Fruit fly (Drosophila melanogaster) whole organism, embryonic: Measurements from ENCODE around the gene Cenp-C.

Experiments used
- Aef1 ChIP-seq: fragments of 200-800 bp; sonication (Bioruptor generic); IDR thresholded peaks from 3 replicates; pipeline ENCODE4 v1.3.6; 2022; ENCODE audit warnings: missing biosample characterization, missing genetic modification characterization
- CG11723 ChIP-seq: fragments of 200-800 bp; sonication (Bioruptor generic); optimal IDR thresholded peaks from 2 replicates; lab custom pipeline; 2017; ENCODE audit warnings: missing biosample characterization, mild to moderate bottlenecking, missing genetic modification characterization
- CG13296 ChIP-seq: fragments of 200-800 bp; sonication (Bioruptor generic); optimal IDR thresholded peaks from 3 replicates; lab custom pipeline; 2018; ENCODE audit warnings: missing biosample characterization, mild to moderate bottlenecking, missing genetic modification characterization
- CG1792 ChIP-seq: fragments of 200-800 bp; sonication (Bioruptor generic); optimal IDR thresholded peaks from 2 replicates; lab custom pipeline; 2016; ENCODE audit warnings: missing biosample characterization, missing genetic modification characterization
- CG3281 ChIP-seq: fragments of 200-800 bp; sonication (Bioruptor generic); optimal IDR thresholded peaks from 3 replicates; lab custom pipeline; 2017; ENCODE audit warnings: missing biosample characterization, mild to moderate bottlenecking, missing genetic modification characterization
- CG6813 ChIP-seq: fragments of 200-800 bp; sonication (Bioruptor generic); optimal IDR thresholded peaks from 2 replicates; lab custom pipeline; 2017; ENCODE audit warnings: missing biosample characterization, missing genetic modification characterization, mild to moderate bottlenecking, moderate library complexity, missing genetic modification reagents
- CG7271 ChIP-seq: fragments of 200-800 bp; sonication (Bioruptor generic); optimal IDR thresholded peaks from 2 replicates; lab custom pipeline; 2018; ENCODE audit warnings: missing biosample characterization, mild to moderate bottlenecking, missing genetic modification characterization, moderate library complexity
- CTCF ChIP-seq: fragments of 200-800 bp; sonication (Bioruptor generic); optimal IDR thresholded peaks from 2 replicates; lab custom pipeline; 2017; ENCODE audit warnings: missing biosample characterization, mild to moderate bottlenecking, missing genetic modification characterization, moderate library complexity
- gfzf ChIP-seq: fragments of 200-800 bp; sonication (Bioruptor generic); optimal IDR thresholded peaks from 2 replicates; lab custom pipeline; 2016; ENCODE audit warnings: missing biosample characterization, mild to moderate bottlenecking, missing genetic modification characterization, moderate library complexity
- hkb ChIP-seq, 2 experiments: fragments of 200-800 bp in 1 of 2; fragments of >200 bp in 1 of 2; sonication (Bioruptor generic) in 1 of 2; IDR thresholded peaks in 1 of 2; optimal IDR thresholded peaks in 1 of 2; 2 replicates each; pipeline versions ENCODE4 v1.3.6 to Lab custom; 2017 to 2022; ENCODE audit warnings: missing biosample characterization in 1 of 2, missing genetic modification characterization in 1 of 2
- lola ChIP-seq, 3 experiments: fragments of >200 bp in 2 of 3; fragments of 200-800 bp in 1 of 3; sonication (Bioruptor generic) in 1 of 3; optimal IDR thresholded peaks; 2 replicates each; lab custom pipeline; 2017 to 2019; ENCODE audit warnings: missing biosample characterization in 3 of 3, missing genetic modification characterization in 3 of 3, mild to moderate bottlenecking in 1 of 3, moderate library complexity in 1 of 3
- pita ChIP-seq: fragments of 200-800 bp; sonication (Bioruptor generic); optimal IDR thresholded peaks from 2 replicates; lab custom pipeline; 2017; ENCODE audit warnings: missing biosample characterization, mild to moderate bottlenecking, missing genetic modification characterization

dm6 chr3R:8545915-8546314 is 18.0 kb upstream of the Cenp-C start:
- TF ChIP-seq CG1792 (GFP tag; lab: Kevin White, UChicago) (no peak), CG6813 (GFP tag; lab: Kevin White, UChicago) (no peak), CG13296 (GFP tag; lab: Kevin White, UChicago) (no peak), CG3281 (GFP tag; lab: Kevin White, UChicago) (no peak), Aef1 (no peak), CTCF (no peak), lola (GFP tag; optimal IDR thresholded peaks at IDR 0.05; lab: Kevin White, UChicago) (no peak), pita (GFP tag; lab: Kevin White, UChicago) (no peak), hkb (optimal IDR thresholded peaks at IDR 0.05; lab: Kevin White, UChicago) (no peak), hkb (GFP tag; IDR thresholded peaks at IDR 0.05; lab: Robert Waterston, UW) (no peak), CG11723 (GFP tag; lab: Kevin White, UChicago) (no peak), gfzf (GFP tag; lab: Kevin White, UChicago) (no peak), CG7271 (tag; lab: Kevin White, UChicago) (no peak)
